Worm (Caenorhabditis elegans): ENCODE results near the gene srh-229.

ce11 chrV:7551821-7552220 lies 47.6 kb upstream of the srh-229 start, which contains the start of gene F19F10.3:
- TF ChIP-seq fos-1 (tag; optimal IDR thresholded peaks at IDR 0.05) (no peak), nhr-25 (tag; optimal IDR thresholded peaks at IDR 0.05) (no peak), nhr-76 (tag; optimal IDR thresholded peaks at IDR 0.05) (no peak), pqm-1 (tag; optimal IDR thresholded peaks at IDR 0.05) (no peak)
